Worm (Caenorhabditis elegans): ENCODE results near the gene H32C10.1.

DNA sequence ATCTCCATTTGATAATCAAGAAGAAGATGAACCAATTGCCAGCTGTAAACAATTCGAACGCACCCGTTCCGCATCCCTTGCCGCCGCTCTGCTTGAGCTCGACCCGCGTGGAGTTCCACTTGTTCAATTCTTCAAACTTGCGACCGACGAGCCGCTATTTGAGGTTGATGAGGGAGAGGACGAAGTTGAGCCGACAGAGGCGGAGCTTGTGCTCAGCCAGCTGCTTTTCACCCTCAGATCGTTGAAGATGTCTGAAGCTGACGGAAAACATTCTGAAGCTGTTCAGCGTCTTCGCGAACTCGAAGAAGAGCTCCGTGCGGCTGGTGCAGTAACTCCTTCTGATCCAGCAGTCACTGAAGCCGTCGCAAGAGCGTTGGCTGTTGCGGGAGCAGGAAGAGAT, 51.7 kb downstream of the H32C10.1 start:
- TF ChIP-seq him-1 (tag; optimal IDR thresholded peaks at IDR 0.05) (no peak), dao-5 (tag; optimal IDR thresholded peaks at IDR 0.05) (no peak), W03F9.2 (tag; optimal IDR thresholded peaks at IDR 0.05) (no peak)

All from whole organism, L4/young adult.